Fruit fly (Drosophila melanogaster) whole organism, embryonic: ENCODE measurements around the gene IntS10.

Experiments used
- ATbp ChIP-seq: fragments of 200-800 bp; sonication (Bioruptor generic); optimal IDR thresholded peaks from 2 replicates; lab custom pipeline; 2017; ENCODE audit warnings: missing biosample characterization, mild to moderate bottlenecking, missing genetic modification characterization, missing genetic modification reagents
- Bteb2 ChIP-seq: fragments of 200-800 bp; sonication (Bioruptor generic); optimal IDR thresholded peaks from 2 replicates; lab custom pipeline; 2016; ENCODE audit warnings: missing biosample characterization, missing genetic modification characterization
- CG11093 ChIP-seq: fragments of 200-800 bp; sonication (Bioruptor generic); IDR thresholded peaks from 3 replicates; pipeline ENCODE4 v1.3.6; 2022; ENCODE audit warnings: missing biosample characterization, missing genetic modification characterization
- CG11247 ChIP-seq: fragments of 200-800 bp; sonication (Bioruptor generic); IDR thresholded peaks from 2 replicates; pipeline ENCODE4 v1.3.6; 2022; ENCODE audit warnings: missing biosample characterization, missing genetic modification characterization
- CG12104 ChIP-seq: fragments of 200-800 bp; sonication (Bioruptor generic); optimal IDR thresholded peaks from 3 replicates; lab custom pipeline; 2016; ENCODE audit warnings: missing biosample characterization, missing genetic modification characterization
- CG12236 ChIP-seq: fragments of 200-800 bp; sonication (Bioruptor generic); optimal IDR thresholded peaks from 2 replicates; lab custom pipeline; 2016; ENCODE audit warnings: missing biosample characterization, missing genetic modification characterization
- CG1233 ChIP-seq: fragments of 200-800 bp; sonication (Bioruptor generic); optimal IDR thresholded peaks from 4 replicates; lab custom pipeline; 2018; ENCODE audit warnings: missing biosample characterization, mild to moderate bottlenecking, missing genetic modification characterization
- CG14441 ChIP-seq: fragments of 200-800 bp; sonication (Bioruptor generic); IDR thresholded peaks from 2 replicates; pipeline ENCODE4 v1.3.6; 2022; ENCODE audit warnings: missing biosample characterization, missing genetic modification characterization
- CG15479 ChIP-seq: fragments of 200-800 bp; sonication (Bioruptor generic); optimal IDR thresholded peaks from 3 replicates; lab custom pipeline; 2019; ENCODE audit warnings: missing biosample characterization, mild to moderate bottlenecking, missing genetic modification characterization, moderate library complexity
- CG15601 ChIP-seq: fragments of 200-800 bp; sonication (Bioruptor generic); optimal IDR thresholded peaks from 3 replicates; lab custom pipeline; 2019; ENCODE audit warnings: missing biosample characterization, mild to moderate bottlenecking, missing genetic modification characterization, moderate library complexity
- CG2202 ChIP-seq: fragments of 200-800 bp; sonication (Bioruptor generic); optimal IDR thresholded peaks from 2 replicates; lab custom pipeline; 2018; ENCODE audit warnings: missing biosample characterization, mild to moderate bottlenecking, missing genetic modification characterization
- CG2875 ChIP-seq: fragments of 200-800 bp; sonication (Bioruptor generic); optimal IDR thresholded peaks from 2 replicates; lab custom pipeline; 2017; ENCODE audit warnings: missing biosample characterization, mild to moderate bottlenecking, missing genetic modification characterization, missing genetic modification reagents
- CG3065 ChIP-seq: fragments of 200-800 bp; sonication (Bioruptor generic); optimal IDR thresholded peaks from 2 replicates; lab custom pipeline; 2016; ENCODE audit warnings: missing biosample characterization, missing genetic modification characterization
- CG31441 ChIP-seq: fragments of 200-800 bp; sonication (Bioruptor generic); IDR thresholded peaks from 2 replicates; pipeline ENCODE4 v1.3.6; 2022; ENCODE audit warnings: missing biosample characterization, missing genetic modification characterization
- CG32772 ChIP-seq: fragments of 200-800 bp; sonication (Bioruptor generic); IDR thresholded peaks from 2 replicates; pipeline ENCODE4 v1.3.6; 2022; ENCODE audit warnings: missing biosample characterization, missing genetic modification characterization
- CG33213 ChIP-seq: fragments of 200-800 bp; sonication (Bioruptor generic); optimal IDR thresholded peaks from 3 replicates; lab custom pipeline; 2016; ENCODE audit warnings: missing biosample characterization, missing genetic modification characterization
- CG4282 ChIP-seq: fragments of 200-800 bp; sonication (Bioruptor generic); optimal IDR thresholded peaks from 2 replicates; lab custom pipeline; 2016; ENCODE audit warnings: missing biosample characterization, missing genetic modification characterization
- CG4360 ChIP-seq: fragments of 200-800 bp; sonication (Bioruptor generic); IDR thresholded peaks from 2 replicates; pipeline ENCODE4 v1.3.6; 2022; ENCODE audit warnings: missing biosample characterization, missing genetic modification characterization
- CG43689 ChIP-seq: fragments of 200-800 bp; sonication (Bioruptor generic); IDR thresholded peaks from 2 replicates; pipeline ENCODE4 v1.3.6; 2022; ENCODE audit warnings: missing biosample characterization, missing genetic modification characterization
- CG4404 ChIP-seq: fragments of 200-800 bp; sonication (Bioruptor generic); IDR thresholded peaks from 2 replicates; pipeline ENCODE4 v1.3.6; 2022; ENCODE audit warnings: missing biosample characterization, missing genetic modification characterization
- CG7357 ChIP-seq: fragments of 200-800 bp; sonication (Bioruptor generic); IDR thresholded peaks from 3 replicates; pipeline ENCODE4 v1.3.6; 2022; ENCODE audit warnings: missing biosample characterization, missing genetic modification characterization
- CG7372 ChIP-seq: fragments of 200-800 bp; sonication (Bioruptor generic); IDR thresholded peaks from 2 replicates; pipeline ENCODE4 v1.3.6; 2022; ENCODE audit warnings: missing biosample characterization, missing genetic modification characterization
- CG8089 ChIP-seq: fragments of 200-800 bp; sonication (Bioruptor generic); optimal IDR thresholded peaks from 3 replicates; lab custom pipeline; 2016; ENCODE audit warnings: missing biosample characterization, missing genetic modification characterization
- CG8281 ChIP-seq: fragments of 200-800 bp; sonication (Bioruptor generic); optimal IDR thresholded peaks from 2 replicates; lab custom pipeline; 2018; ENCODE audit warnings: missing biosample characterization, mild to moderate bottlenecking, missing genetic modification characterization, moderate library complexity
- Chrac-16 ChIP-seq: fragments of 200-800 bp; sonication (Bioruptor generic); optimal IDR thresholded peaks from 3 replicates; lab custom pipeline; 2016; ENCODE audit warnings: missing biosample characterization, missing genetic modification characterization
- D ChIP-seq, 2 experiments: fragments of 200-800 bp in 1 of 2; fragments of >200 bp in 1 of 2; sonication (Bioruptor generic) in 1 of 2; optimal IDR thresholded peaks; 2 replicates in 1 of 2; 3 replicates in 1 of 2; lab custom pipeline; 2017; ENCODE audit warnings: mild to moderate bottlenecking in 1 of 2, missing biosample characterization in 1 of 2, missing genetic modification characterization in 1 of 2, missing genetic modification reagents in 1 of 2
- Dad ChIP-seq: fragments of 200-800 bp; sonication (Bioruptor generic); optimal IDR thresholded peaks from 3 replicates; lab custom pipeline; 2016; ENCODE audit warnings: missing biosample characterization, missing genetic modification characterization
- Dref ChIP-seq: fragments of 200-800 bp; sonication (Bioruptor generic); IDR thresholded peaks from 2 replicates; pipeline ENCODE4 v1.3.6; 2022; ENCODE audit warnings: missing biosample characterization, missing genetic modification characterization
- Gsc ChIP-seq: fragments of 200-800 bp; sonication (Bioruptor generic); IDR thresholded peaks from 2 replicates; pipeline ENCODE4 v1.3.6; 2022; ENCODE audit warnings: missing biosample characterization, missing genetic modification characterization
- Gug ChIP-seq: fragments of 200-800 bp; sonication (Bioruptor generic); IDR thresholded peaks from 4 replicates; pipeline ENCODE4 v1.3.6; 2022; ENCODE audit warnings: missing biosample characterization, missing genetic modification characterization
- Mes4 ChIP-seq: fragments of 200-800 bp; sonication (Bioruptor generic); optimal IDR thresholded peaks from 2 replicates; lab custom pipeline; 2016; ENCODE audit warnings: missing biosample characterization, missing genetic modification characterization
- NFAT ChIP-seq: fragments of 200-800 bp; sonication (Bioruptor generic); IDR thresholded peaks from 2 replicates; pipeline ENCODE4 v1.3.6; 2022; ENCODE audit warnings: missing biosample characterization, missing genetic modification characterization
- Oli ChIP-seq: fragments of 200-800 bp; sonication (Bioruptor generic); optimal IDR thresholded peaks from 2 replicates; lab custom pipeline; 2018; ENCODE audit warnings: missing biosample characterization, mild to moderate bottlenecking, missing genetic modification characterization, moderate library complexity
- Poxn ChIP-seq: fragments of 200-800 bp; sonication (Bioruptor generic); IDR thresholded peaks from 2 replicates; pipeline ENCODE4 v1.3.6; 2022; ENCODE audit warnings: missing biosample characterization, missing genetic modification characterization
- ara ChIP-seq: fragments of 200-800 bp; sonication (Bioruptor generic); IDR thresholded peaks from 2 replicates; pipeline ENCODE4 v1.3.6; 2022; ENCODE audit warnings: missing biosample characterization, missing genetic modification characterization
- bowl ChIP-seq: fragments of 200-800 bp; sonication (Bioruptor generic); IDR thresholded peaks from 2 replicates; pipeline ENCODE4 v1.3.6; 2022; ENCODE audit warnings: missing biosample characterization, missing genetic modification characterization
- ems ChIP-seq: fragments of 200-800 bp; sonication (Bioruptor generic); optimal IDR thresholded peaks from 3 replicates; lab custom pipeline; 2016; ENCODE audit warnings: missing biosample characterization, missing genetic modification characterization
- exex ChIP-seq: fragments of 200-800 bp; sonication (Bioruptor generic); optimal IDR thresholded peaks from 4 replicates; lab custom pipeline; 2018; ENCODE audit warnings: missing biosample characterization, mild to moderate bottlenecking, missing genetic modification characterization, moderate library complexity
- gro ChIP-seq: fragments of 200-800 bp; sonication (Bioruptor generic); optimal IDR thresholded peaks from 2 replicates; lab custom pipeline; 2016; ENCODE audit warnings: missing biosample characterization, missing genetic modification characterization
- h ChIP-seq: fragments of >200 bp; optimal IDR thresholded peaks from 2 replicates; lab custom pipeline; 2017
- hbn ChIP-seq: fragments of 200-800 bp; sonication (Bioruptor generic); IDR thresholded peaks from 2 replicates; pipeline ENCODE4 v1.3.6; 2022; ENCODE audit warnings: missing biosample characterization, missing genetic modification characterization; ENCODE audit not compliant: partially characterized antibody
- ind ChIP-seq: fragments of 200-800 bp; sonication (Bioruptor generic); optimal IDR thresholded peaks from 3 replicates; lab custom pipeline; 2016; ENCODE audit warnings: missing biosample characterization, missing genetic modification characterization
- insv ChIP-seq, 2 experiments: fragments of 200-800 bp; sonication (Bioruptor generic); optimal IDR thresholded peaks; 3 replicates each; lab custom pipeline; 2016 to 2018; ENCODE audit warnings: missing biosample characterization in 2 of 2, missing genetic modification characterization in 2 of 2
- lov ChIP-seq, 2 experiments: fragments of 200-800 bp in 1 of 2; fragments of >200 bp in 1 of 2; sonication (Bioruptor generic) in 1 of 2; IDR thresholded peaks in 1 of 2; optimal IDR thresholded peaks in 1 of 2; 2 replicates in 1 of 2; 3 replicates in 1 of 2; pipeline versions ENCODE4 v1.3.6 to Lab custom; 2017 to 2022; ENCODE audit warnings: missing biosample characterization in 1 of 2, missing genetic modification characterization in 1 of 2
- mam ChIP-seq: fragments of 200-800 bp; sonication (Bioruptor generic); optimal IDR thresholded peaks from 3 replicates; lab custom pipeline; 2016; ENCODE audit warnings: missing biosample characterization, missing genetic modification characterization
- rib ChIP-seq: fragments of 200-800 bp; sonication (Bioruptor generic); IDR thresholded peaks from 2 replicates; pipeline ENCODE4 v1.3.6; 2022; ENCODE audit warnings: missing biosample characterization, missing genetic modification characterization
- sens ChIP-seq: fragments of 200-800 bp; sonication (Bioruptor generic); peaks from one replicate; lab custom pipeline; 2016; ENCODE audit warnings: missing biosample characterization, missing genetic modification characterization
- stwl ChIP-seq: fragments of 200-800 bp; sonication (Bioruptor generic); optimal IDR thresholded peaks from 3 replicates; lab custom pipeline; 2018; ENCODE audit warnings: missing biosample characterization, mild to moderate bottlenecking, missing genetic modification characterization, moderate library complexity
- tgo ChIP-seq: fragments of 200-800 bp; sonication (Bioruptor generic); IDR thresholded peaks from 3 replicates; pipeline ENCODE4 v1.3.6; 2022; ENCODE audit warnings: missing biosample characterization, missing genetic modification characterization
- wdn ChIP-seq: fragments of 200-800 bp; sonication (Bioruptor generic); IDR thresholded peaks from 2 replicates; pipeline ENCODE4 v1.3.6; 2022; ENCODE audit warnings: missing biosample characterization, missing genetic modification characterization
- wor ChIP-seq: fragments of 200-800 bp; sonication (Bioruptor generic); IDR thresholded peaks from 2 replicates; pipeline ENCODE4 v1.3.6; 2022; ENCODE audit warnings: missing biosample characterization, missing genetic modification characterization
- z ChIP-seq: fragments of 200-800 bp; sonication (Bioruptor generic); IDR thresholded peaks from 3 replicates; pipeline ENCODE4 v1.3.6; 2022; ENCODE audit warnings: missing biosample characterization, missing genetic modification characterization

The IntS10 gene

DNA sequence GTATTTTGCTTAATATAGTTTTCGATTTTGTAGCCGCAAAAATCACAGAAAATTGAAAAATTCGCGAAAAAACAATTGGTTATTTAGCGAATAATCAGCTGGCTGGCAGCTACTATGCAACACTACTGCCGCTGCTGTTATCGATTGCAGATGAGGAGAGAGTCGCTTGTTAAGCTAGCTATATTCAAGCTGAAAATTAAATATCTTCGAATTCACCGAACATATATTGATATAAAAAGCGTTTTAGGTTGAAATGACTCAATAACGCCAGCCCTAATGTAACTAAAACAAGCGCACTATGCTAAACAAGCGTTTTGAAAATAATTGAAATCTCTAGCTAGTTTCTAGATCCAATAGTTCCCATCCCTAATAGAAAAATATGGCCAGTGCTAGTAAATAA lies at the start of gene IntS10, which contains the start of the genes CG32264 and ntc (continued):
- TF ChIP-seq CG15479 (GFP tag; lab: Kevin White, UChicago) (no peak), Gug (GFP tag; lab: Robert Waterston, UW) (no peak), CG33213 (GFP tag; lab: Kevin White, UChicago) (peak; percentile 62), NFAT (peak; percentile 60), CG1233 (GFP tag; lab: Kevin White, UChicago) (peak; percentile 36), CG3065 (GFP tag; lab: Kevin White, UChicago) (peak; percentile 22), tgo (GFP tag; lab: Robert Waterston, UW) (no peak), hbn (GFP tag; lab: Robert Waterston, UW) (no peak; the same call in 1 of the 2 replicates), CG11093 (GFP tag; lab: Robert Waterston, UW) (peak; percentile 43; the same call in 1 of the 3 replicates), bowl (no peak), CG14441 (GFP tag; lab: Robert Waterston, UW) (peak; percentile 52), CG12236 (GFP tag; lab: Kevin White, UChicago) (peak; percentile 17), CG15601 (tag; lab: Kevin White, UChicago) (peak; percentile 48), ATbp (GFP tag; lab: Kevin White, UChicago) (no peak), CG4282 (GFP tag; lab: Kevin White, UChicago) (peak; percentile 64), CG32772 (0 out of 2 replicates have a peak, but pooled peaks have one; percentile 5), z (GFP tag; lab: Robert Waterston, UW) (no peak), CG8089 (GFP tag; lab: Kevin White, UChicago) (peak; percentile 57), ara (GFP tag; lab: Robert Waterston, UW) (no peak), Oli (peak; percentile 45), Mes4 (peak; percentile 49), ems (peak; percentile 16), sens (GFP tag; lab: Kevin White, UChicago) (peak; percentile 95), D (optimal IDR thresholded peaks at IDR 0.05; lab: Kevin White, UChicago) (no peak), D (GFP tag; optimal IDR thresholded peaks at IDR 0.05; lab: Kevin White, UChicago) (peak; percentile 7), rib (GFP tag; lab: Robert Waterston, UW) (peak; percentile 71), Poxn (GFP tag; lab: Robert Waterston, UW) (no peak), Chrac-16 (GFP tag; lab: Kevin White, UChicago) (peak; percentile 78), CG7372 (0 out of 2 replicates have a peak, but pooled peaks have one; percentile 41), insv (GFP tag; optimal IDR thresholded peaks at IDR 0.05; lab: Kevin White, UChicago) (peak in 1 of 2 experiments; percentile 54), gro (GFP tag; lab: Kevin White, UChicago) (peak; percentile 84), mam (GFP tag; lab: Kevin White, UChicago) (peak; percentile 77), CG31441 (GFP tag; lab: Robert Waterston, UW) (no peak), CG7357 (GFP tag; lab: Robert Waterston, UW) (no peak), stwl (tag; lab: Kevin White, UChicago) (peak; percentile 98), CG8281 (tag; lab: Kevin White, UChicago) (no peak), lov (optimal IDR thresholded peaks at IDR 0.05; lab: Kevin White, UChicago) (no peak), lov (GFP tag; IDR thresholded peaks at IDR 0.05; lab: Robert Waterston, UW) (no peak), Dref (GFP tag; lab: Robert Waterston, UW) (peak; percentile 72), CG2875 (GFP tag; lab: Kevin White, UChicago) (no peak), wdn (GFP tag; lab: Robert Waterston, UW) (no peak), CG4360 (no peak), wor (GFP tag; lab: Robert Waterston, UW) (no peak), exex (peak; percentile 41), CG12104 (peak; percentile 38), ind (GFP tag; lab: Kevin White, UChicago) (peak; percentile 77), CG2202 (tag; lab: Kevin White, UChicago) (no peak), CG11247 (no peak; the same call in 1 of the 2 replicates), CG4404 (GFP tag; lab: Robert Waterston, UW) (0 out of 2 replicates have a peak, but pooled peaks have one; percentile 45), h (lab: Kevin White, UChicago) (no peak), CG43689 (GFP tag; lab: Robert Waterston, UW) (no peak), Bteb2 (GFP tag; lab: Kevin White, UChicago) (peak; percentile 72), Dad (GFP tag; lab: Kevin White, UChicago) (peak; percentile 73), Gsc (GFP tag; lab: Robert Waterston, UW) (no peak)
